Fruit fly (Drosophila melanogaster): ENCODE measurements around the gene CG31337.

Gene CG31337

dm6 chr3R:13549515-13549914, 4.3 kb upstream of the CG31337 start (continued):
- TF ChIP-seq inv (GFP tag; IDR thresholded peaks at IDR 0.05; ENCODE audit: partially characterized antibody) (no peak), CG30403 (GFP tag; optimal IDR thresholded peaks at IDR 0.05) (peak; percentile 55), CG6654 (GFP tag; optimal IDR thresholded peaks at IDR 0.05) (no peak), trem (tag; optimal IDR thresholded peaks at IDR 0.05) (peak; percentile 33), D19A (tag; optimal IDR thresholded peaks at IDR 0.05) (peak; percentile 54), CG5245 (GFP tag; optimal IDR thresholded peaks at IDR 0.05) (no peak), D (optimal IDR thresholded peaks at IDR 0.05) (no peak), D (GFP tag; optimal IDR thresholded peaks at IDR 0.05) (peak; percentile 47), hth (optimal IDR thresholded peaks at IDR 0.05) (no peak), CG8359 (GFP tag; optimal IDR thresholded peaks at IDR 0.05; ENCODE audit: borderline replicate concordance) (no peak), CG13894 (tag; optimal IDR thresholded peaks at IDR 0.05) (no peak), CG1024 (GFP tag; IDR thresholded peaks at IDR 0.05) (no peak), CG7745 (tag; optimal IDR thresholded peaks at IDR 0.05) (no peak), Bteb2 (GFP tag; optimal IDR thresholded peaks at IDR 0.05) (no peak), Adf1 (GFP tag; IDR thresholded peaks at IDR 0.05) (no peak), ara (GFP tag; IDR thresholded peaks at IDR 0.05) (no peak), CG1529 (GFP tag; optimal IDR thresholded peaks at IDR 0.05) (peak; percentile 27), chm (GFP tag; IDR thresholded peaks at IDR 0.05) (no peak), gsb (GFP tag; IDR thresholded peaks at IDR 0.05) (no peak), HLHmδ (GFP tag; optimal IDR thresholded peaks at IDR 0.05) (no peak), jing (GFP tag; optimal IDR thresholded peaks at IDR 0.05) (peak; percentile 33), ap (GFP tag; IDR thresholded peaks at IDR 0.05) (no peak), Hmx (GFP tag; optimal IDR thresholded peaks at IDR 0.05) (no peak), CG9876 (GFP tag; optimal IDR thresholded peaks at IDR 0.05) (no peak), nmo (GFP tag; optimal IDR thresholded peaks at IDR 0.05) (peak; percentile 67), sc (optimal IDR thresholded peaks at IDR 0.05) (no peak), sc (GFP tag; optimal IDR thresholded peaks at IDR 0.05) (peak; percentile 31), Mad (GFP tag; optimal IDR thresholded peaks at IDR 0.05) (no peak), Asciz (GFP tag; optimal IDR thresholded peaks at IDR 0.05) (peak; percentile 32), repo (GFP tag; optimal IDR thresholded peaks at IDR 0.05) (no peak), CG12659 (GFP tag; optimal IDR thresholded peaks at IDR 0.05) (no peak), tgo (GFP tag; IDR thresholded peaks at IDR 0.05) (no peak), CG4404 (GFP tag; IDR thresholded peaks at IDR 0.05) (no peak), lbe (GFP tag; optimal IDR thresholded peaks at IDR 0.05) (no peak), Lpt (GFP tag; optimal IDR thresholded peaks at IDR 0.05) (no peak), CG2129 (GFP tag; IDR thresholded peaks at IDR 0.05; ENCODE audit: partially characterized antibody) (no peak), Blimp-1 (GFP tag; optimal IDR thresholded peaks at IDR 0.05) (peak; percentile 71), CG17328 (GFP tag; IDR thresholded peaks at IDR 0.05) (peak; percentile 39; the same call in 1 of the 2 replicates), ind (GFP tag; optimal IDR thresholded peaks at IDR 0.05) (peak; percentile 16), CG5180 (GFP tag; optimal IDR thresholded peaks at IDR 0.05) (peak; percentile 39), HLH3B (GFP tag; IDR thresholded peaks at IDR 0.05) (no peak; the same call in 1 of the 2 replicates), CG3065 (GFP tag; optimal IDR thresholded peaks at IDR 0.05) (no peak), Rx (GFP tag; IDR thresholded peaks at IDR 0.05) (no peak), ro (GFP tag; IDR thresholded peaks at IDR 0.05) (no peak), Lim3 (GFP tag; IDR thresholded peaks at IDR 0.05) (no peak), Atf6 (GFP tag; IDR thresholded peaks at IDR 0.05) (no peak), sens-2 (GFP tag; IDR thresholded peaks at IDR 0.05) (no peak), zf30C (GFP tag; optimal IDR thresholded peaks at IDR 0.05) (no peak), Hr51 (GFP tag; optimal IDR thresholded peaks at IDR 0.05) (peak in 1 of 2 experiments; percentile 72), CG8924 (tag; optimal IDR thresholded peaks at IDR 0.05) (peak; percentile 47), CG2875 (GFP tag; optimal IDR thresholded peaks at IDR 0.05) (peak; percentile 37), CG6272 (GFP tag; IDR thresholded peaks at IDR 0.05) (no peak), ci (GFP tag; IDR thresholded peaks at IDR 0.05) (no peak)
